Fruit fly (Drosophila melanogaster) whole organism: ENCODE results near the gene Blos3.

Source experiments
- Dll ChIP-seq: fragments of >200 bp; optimal IDR thresholded peaks from 2 replicates; lab custom pipeline; 2017
- EcR ChIP-seq, 2 experiments: fragments of >200 bp; optimal IDR thresholded peaks; 2 replicates each; lab custom pipeline; 2017; ENCODE audit warnings: missing biosample characterization in 2 of 2, missing genetic modification characterization in 2 of 2, missing genetic modification reagents in 2 of 2
- psq ChIP-seq: fragments of >200 bp; optimal IDR thresholded peaks from 2 replicates; lab custom pipeline; 2017

- TF ChIP-seq Dll (lab: Kevin White, UChicago) (no peak), psq (no peak), EcR (GFP tag; optimal IDR thresholded peaks at IDR 0.05; lab: Kevin White, UChicago) (no peak)
Measured at dm6 chr3L:18895079-18895478, 25.1 kb downstream of the Blos3 start.
